Fruit fly (Drosophila melanogaster) whole organism, embryonic: ENCODE measurements around the gene Naxd.

Experiments
- Antp ChIP-seq: fragments of 200-800 bp; sonication (Bioruptor generic); optimal IDR thresholded peaks from 3 replicates; lab custom pipeline; 2016; ENCODE audit warnings: missing biosample characterization, missing genetic modification characterization
- CG10267 ChIP-seq: fragments of 200-800 bp; sonication (Bioruptor generic); optimal IDR thresholded peaks from 2 replicates; lab custom pipeline; 2018; ENCODE audit warnings: missing biosample characterization, mild to moderate bottlenecking, missing genetic modification characterization, moderate library complexity
- CG10366 ChIP-seq: fragments of 200-800 bp; sonication (Bioruptor generic); IDR thresholded peaks from 2 replicates; pipeline ENCODE4 v1.3.6; 2022; ENCODE audit warnings: missing biosample characterization, missing genetic modification characterization
- CG10431 ChIP-seq: fragments of 200-800 bp; sonication (Bioruptor generic); optimal IDR thresholded peaks from 3 replicates; lab custom pipeline; 2018; ENCODE audit warnings: missing biosample characterization, mild to moderate bottlenecking, missing genetic modification characterization
- CG11247 ChIP-seq: fragments of 200-800 bp; sonication (Bioruptor generic); IDR thresholded peaks from 2 replicates; pipeline ENCODE4 v1.3.6; 2022; ENCODE audit warnings: missing biosample characterization, missing genetic modification characterization
- CG11723 ChIP-seq: fragments of 200-800 bp; sonication (Bioruptor generic); optimal IDR thresholded peaks from 2 replicates; lab custom pipeline; 2017; ENCODE audit warnings: missing biosample characterization, mild to moderate bottlenecking, missing genetic modification characterization
- CG12659 ChIP-seq: fragments of 200-800 bp; sonication (Bioruptor generic); optimal IDR thresholded peaks from 3 replicates; lab custom pipeline; 2017; ENCODE audit warnings: mild to moderate bottlenecking, missing biosample characterization, missing genetic modification reagents, missing genetic modification characterization
- CG13123 ChIP-seq: fragments of 200-800 bp; sonication (Bioruptor generic); optimal IDR thresholded peaks from 2 replicates; lab custom pipeline; 2016; ENCODE audit warnings: missing biosample characterization, missing genetic modification characterization
- CG14965 ChIP-seq: fragments of 200-800 bp; sonication (Bioruptor generic); optimal IDR thresholded peaks from 2 replicates; lab custom pipeline; 2016; ENCODE audit warnings: missing biosample characterization, missing genetic modification characterization, borderline replicate concordance
- CG18476 ChIP-seq: fragments of 200-800 bp; sonication (Bioruptor generic); optimal IDR thresholded peaks from 2 replicates; lab custom pipeline; 2016; ENCODE audit warnings: missing biosample characterization, mild to moderate bottlenecking, missing genetic modification characterization
- CG18764 ChIP-seq: fragments of 200-800 bp; sonication (Bioruptor generic); optimal IDR thresholded peaks from 3 replicates; lab custom pipeline; 2016; ENCODE audit warnings: missing biosample characterization, missing genetic modification characterization
- CG2712 ChIP-seq: fragments of 200-800 bp; optimal IDR thresholded peaks from 3 replicates; lab custom pipeline; 2019; ENCODE audit warnings: missing biosample characterization, mild to moderate bottlenecking, missing genetic modification characterization, moderate library complexity
- CG33557 ChIP-seq: fragments of 200-800 bp; sonication (Bioruptor generic); optimal IDR thresholded peaks from 2 replicates; lab custom pipeline; 2019; ENCODE audit warnings: missing biosample characterization, mild to moderate bottlenecking, missing genetic modification characterization, moderate library complexity
- CG4360 ChIP-seq: fragments of 200-800 bp; sonication (Bioruptor generic); IDR thresholded peaks from 2 replicates; pipeline ENCODE4 v1.3.6; 2022; ENCODE audit warnings: missing biosample characterization, missing genetic modification characterization
- CG4617 ChIP-seq: fragments of 200-800 bp; sonication (Bioruptor generic); optimal IDR thresholded peaks from 3 replicates; lab custom pipeline; 2016; ENCODE audit warnings: missing biosample characterization, missing genetic modification characterization, borderline replicate concordance
- CG4707 ChIP-seq: fragments of 200-800 bp; sonication (Bioruptor generic); optimal IDR thresholded peaks from 2 replicates; lab custom pipeline; 2018; ENCODE audit warnings: missing biosample characterization, mild to moderate bottlenecking, missing genetic modification characterization, moderate library complexity
- CG4820 ChIP-seq: fragments of 200-800 bp; sonication (Bioruptor generic); optimal IDR thresholded peaks from 3 replicates; lab custom pipeline; 2016; ENCODE audit warnings: missing biosample characterization, missing genetic modification characterization
- CG6654 ChIP-seq: fragments of 200-800 bp; sonication (Bioruptor generic); optimal IDR thresholded peaks from 2 replicates; lab custom pipeline; 2017; ENCODE audit warnings: missing biosample characterization, mild to moderate bottlenecking, missing genetic modification characterization
- CG8359 ChIP-seq: fragments of 200-800 bp; sonication (Bioruptor generic); optimal IDR thresholded peaks from 2 replicates; lab custom pipeline; 2017; ENCODE audit warnings: missing biosample characterization, mild to moderate bottlenecking, missing genetic modification characterization, borderline replicate concordance
- D19B ChIP-seq: fragments of 200-800 bp; sonication (Bioruptor generic); optimal IDR thresholded peaks from 2 replicates; lab custom pipeline; 2017; ENCODE audit warnings: missing biosample characterization, mild to moderate bottlenecking, missing genetic modification characterization
- Dref ChIP-seq: fragments of 200-800 bp; sonication (Bioruptor generic); IDR thresholded peaks from 2 replicates; pipeline ENCODE4 v1.3.6; 2022; ENCODE audit warnings: missing biosample characterization, missing genetic modification characterization
- E2f1 ChIP-seq: fragments of 200-800 bp; sonication (Bioruptor generic); IDR thresholded peaks from 2 replicates; pipeline ENCODE4 v1.3.6; 2022; ENCODE audit warnings: missing biosample characterization, missing genetic modification characterization
- ERR ChIP-seq: fragments of 200-800 bp; sonication (Bioruptor generic); optimal IDR thresholded peaks from 2 replicates; lab custom pipeline; 2016; ENCODE audit warnings: missing biosample characterization, missing genetic modification characterization
- Elba2 ChIP-seq: fragments of 200-800 bp; sonication (Bioruptor generic); optimal IDR thresholded peaks from 3 replicates; lab custom pipeline; 2016; ENCODE audit warnings: missing biosample characterization, missing genetic modification characterization
- Ets65A ChIP-seq: fragments of 200-800 bp; sonication (Bioruptor generic); peaks from one replicate; lab custom pipeline; 2016; ENCODE audit warnings: missing biosample characterization, missing genetic modification characterization
- Ets97D ChIP-seq: fragments of 200-800 bp; sonication (Bioruptor generic); optimal IDR thresholded peaks from 3 replicates; lab custom pipeline; 2016; ENCODE audit warnings: missing biosample characterization, missing genetic modification characterization
- GATAe ChIP-seq: fragments of 200-800 bp; sonication (Bioruptor generic); conservative IDR thresholded peaks from 2 replicates; pipeline ENCODE4 v1.3.6; 2022; ENCODE audit warnings: missing biosample characterization, missing genetic modification characterization
- H15 ChIP-seq: fragments of 200-800 bp; sonication (Bioruptor generic); IDR thresholded peaks from 3 replicates; pipeline ENCODE4 v1.3.6; 2022; ENCODE audit warnings: missing biosample characterization, missing genetic modification characterization
- HLHmδ ChIP-seq: fragments of 200-800 bp; sonication (Bioruptor generic); optimal IDR thresholded peaks from 2 replicates; lab custom pipeline; 2018; ENCODE audit warnings: missing biosample characterization, mild to moderate bottlenecking, missing genetic modification characterization, moderate library complexity
- Hr39 ChIP-seq: fragments of >200 bp; optimal IDR thresholded peaks from 2 replicates; lab custom pipeline; 2017
- MTF-1 ChIP-seq: fragments of 200-800 bp; sonication (Bioruptor generic); optimal IDR thresholded peaks from 2 replicates; lab custom pipeline; 2018; ENCODE audit warnings: missing biosample characterization, mild to moderate bottlenecking, missing genetic modification characterization, borderline replicate concordance
- Oaz ChIP-seq: fragments of 200-800 bp; sonication (Bioruptor generic); IDR thresholded peaks from 2 replicates; pipeline ENCODE4 v1.3.6; 2022; ENCODE audit warnings: missing biosample characterization, missing genetic modification characterization
- Oli ChIP-seq: fragments of 200-800 bp; sonication (Bioruptor generic); optimal IDR thresholded peaks from 2 replicates; lab custom pipeline; 2018; ENCODE audit warnings: missing biosample characterization, mild to moderate bottlenecking, missing genetic modification characterization, moderate library complexity
- Opbp ChIP-seq: fragments of 200-800 bp; sonication (Bioruptor generic); IDR thresholded peaks from 3 replicates; pipeline ENCODE4 v1.3.6; 2022; ENCODE audit warnings: missing biosample characterization, missing genetic modification characterization; ENCODE audit not compliant: partially characterized antibody
- Poxn ChIP-seq: fragments of 200-800 bp; sonication (Bioruptor generic); IDR thresholded peaks from 2 replicates; pipeline ENCODE4 v1.3.6; 2022; ENCODE audit warnings: missing biosample characterization, missing genetic modification characterization
- Six4 ChIP-seq: fragments of 200-800 bp; sonication (Bioruptor generic); optimal IDR thresholded peaks from 2 replicates; lab custom pipeline; 2016; ENCODE audit warnings: missing biosample characterization, missing genetic modification characterization
- Vsx1 ChIP-seq: fragments of 200-800 bp; sonication (Bioruptor generic); optimal IDR thresholded peaks from 2 replicates; lab custom pipeline; 2017; ENCODE audit warnings: missing biosample characterization, mild to moderate bottlenecking, missing genetic modification characterization, missing genetic modification reagents
- YL-1 ChIP-seq: fragments of 200-800 bp; sonication (Bioruptor generic); optimal IDR thresholded peaks from 3 replicates; lab custom pipeline; 2017; ENCODE audit warnings: missing biosample characterization, mild to moderate bottlenecking, missing genetic modification characterization
- ab ChIP-seq: fragments of 200-800 bp; sonication (Bioruptor generic); optimal IDR thresholded peaks from 2 replicates; lab custom pipeline; 2016; ENCODE audit warnings: missing biosample characterization, missing genetic modification characterization
- cas ChIP-seq: fragments of 200-800 bp; sonication (Bioruptor generic); IDR thresholded peaks from 2 replicates; pipeline ENCODE4 v1.3.6; 2022; ENCODE audit warnings: missing biosample characterization, missing genetic modification characterization
- ci ChIP-seq: fragments of 200-800 bp; sonication (Bioruptor generic); IDR thresholded peaks from 3 replicates; pipeline ENCODE4 v1.3.6; 2022; ENCODE audit warnings: missing biosample characterization, missing genetic modification characterization
- dmrt11E ChIP-seq: fragments of 200-800 bp; sonication (Bioruptor generic); optimal IDR thresholded peaks from 3 replicates; lab custom pipeline; 2018; ENCODE audit warnings: missing biosample characterization, mild to moderate bottlenecking, missing genetic modification characterization, moderate library complexity
- ewg ChIP-seq: fragments of 200-800 bp; sonication (Bioruptor generic); optimal IDR thresholded peaks from 3 replicates; lab custom pipeline; 2017; ENCODE audit warnings: mild to moderate bottlenecking, missing biosample characterization, missing genetic modification reagents, missing genetic modification characterization
- gsb-n ChIP-seq: fragments of 200-800 bp; sonication (Bioruptor generic); optimal IDR thresholded peaks from 3 replicates; lab custom pipeline; 2018; ENCODE audit warnings: missing biosample characterization, mild to moderate bottlenecking, missing genetic modification characterization
- hkb ChIP-seq, 2 experiments: fragments of 200-800 bp in 1 of 2; fragments of >200 bp in 1 of 2; sonication (Bioruptor generic) in 1 of 2; IDR thresholded peaks in 1 of 2; optimal IDR thresholded peaks in 1 of 2; 2 replicates each; pipeline versions ENCODE4 v1.3.6 to Lab custom; 2017 to 2022; ENCODE audit warnings: missing biosample characterization in 1 of 2, missing genetic modification characterization in 1 of 2
- odd ChIP-seq: fragments of 200-800 bp; sonication (Bioruptor generic); optimal IDR thresholded peaks from 2 replicates; lab custom pipeline; 2017; ENCODE audit warnings: missing biosample characterization, mild to moderate bottlenecking, missing genetic modification characterization
- pum ChIP-seq: fragments of 200-800 bp; sonication (Bioruptor generic); optimal IDR thresholded peaks from 2 replicates; lab custom pipeline; 2016; ENCODE audit warnings: missing biosample characterization, missing genetic modification characterization
- sqz ChIP-seq: fragments of 200-800 bp; sonication (Bioruptor generic); optimal IDR thresholded peaks from 3 replicates; lab custom pipeline; 2018; ENCODE audit warnings: missing biosample characterization, mild to moderate bottlenecking, missing genetic modification characterization
- vfl ChIP-seq: fragments of 200-800 bp; sonication (Bioruptor generic); optimal IDR thresholded peaks from 2 replicates; lab custom pipeline; 2016; ENCODE audit warnings: missing biosample characterization, missing genetic modification characterization

The Naxd gene

DNA sequence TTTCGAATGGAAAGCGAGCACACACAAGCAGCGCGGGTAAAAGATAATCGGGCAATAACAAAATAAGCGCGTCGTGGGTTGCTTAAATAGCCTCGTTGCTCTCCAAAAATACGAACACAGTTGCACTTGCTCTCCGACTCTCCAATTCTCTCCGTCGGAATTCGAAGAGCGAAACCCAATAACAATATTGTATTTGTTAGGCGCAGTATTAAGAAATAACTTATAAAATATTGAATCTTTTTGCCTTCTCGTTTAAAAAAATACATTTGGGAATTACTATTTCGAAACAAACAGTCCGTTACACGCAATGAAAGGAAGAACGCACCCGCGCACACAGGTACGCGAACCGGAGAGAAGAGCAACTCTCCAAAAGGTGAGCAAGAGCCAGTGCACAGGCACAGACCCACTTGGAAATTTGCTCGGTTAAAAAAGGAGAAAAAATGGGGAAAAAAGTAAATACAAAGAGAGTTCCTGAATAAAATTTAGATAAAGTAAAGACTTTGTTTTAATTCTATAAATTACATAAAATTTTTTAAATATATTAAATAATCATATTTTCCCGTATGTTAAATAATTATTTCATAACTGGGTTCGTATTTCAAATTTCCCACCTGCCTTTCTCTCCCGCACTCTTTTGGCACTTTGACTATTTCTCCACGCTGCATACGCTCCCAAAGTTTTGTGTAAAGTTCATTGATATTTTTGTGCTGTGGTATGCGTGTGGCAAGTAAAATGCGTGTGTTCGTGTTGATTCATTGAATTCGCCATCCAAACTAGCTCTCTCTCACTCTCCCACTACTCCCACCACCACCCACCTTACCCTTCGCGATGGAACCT is 10.9 kb downstream of the Naxd start, which contains the start of gene Mkp3 (continued):
- TF ChIP-seq Opbp (GFP tag; lab: Robert Waterston, UW), result no peak
- no peak for TF ChIP-seq ab
- peak; percentile 55 for TF ChIP-seq GATAe (GFP tag; lab: Robert Waterston, UW)
- peak; percentile 82 for TF ChIP-seq ci (GFP tag; lab: Robert Waterston, UW)
- peak; percentile 9 for TF ChIP-seq CG13123 (GFP tag; lab: Kevin White, UChicago)
- TF ChIP-seq sqz (GFP tag; lab: Kevin White, UChicago), result peak; percentile 71
- peak; percentile 87 for TF ChIP-seq gsb-n (tag; lab: Kevin White, UChicago)
- no peak for TF ChIP-seq ERR (GFP tag; lab: Kevin White, UChicago)
- TF ChIP-seq CG8359 (GFP tag; lab: Kevin White, UChicago), result peak; percentile 49
- TF ChIP-seq D19B, result peak; percentile 82
- no peak for TF ChIP-seq HLHmδ
- TF ChIP-seq CG12659, result peak; percentile 95
- TF ChIP-seq Ets97D (GFP tag; lab: Kevin White, UChicago), result no peak
- TF ChIP-seq Oli (tag; lab: Kevin White, UChicago), result peak; percentile 90
- TF ChIP-seq CG2712 (tag; lab: Kevin White, UChicago), result peak; percentile 91
- no peak for TF ChIP-seq Dref (GFP tag; lab: Robert Waterston, UW)
- no peak for TF ChIP-seq CG14965 (GFP tag; lab: Kevin White, UChicago)
- TF ChIP-seq pum (GFP tag; lab: Kevin White, UChicago), result peak; percentile 8
- TF ChIP-seq CG10366, result peak; percentile 85
- peak; percentile 76 for TF ChIP-seq H15
- TF ChIP-seq CG4707 (GFP tag; lab: Kevin White, UChicago), result peak; percentile 56
- TF ChIP-seq CG6654 (GFP tag; lab: Kevin White, UChicago), result peak; percentile 69
- no peak for TF ChIP-seq Elba2 (GFP tag; lab: Kevin White, UChicago)
- peak; percentile 65 for TF ChIP-seq MTF-1 (GFP tag; lab: Kevin White, UChicago)
- TF ChIP-seq Oaz (GFP tag; lab: Robert Waterston, UW), result peak; percentile 83
- peak; percentile 65 for TF ChIP-seq Poxn (GFP tag; lab: Robert Waterston, UW)
- peak; percentile 59 for TF ChIP-seq YL-1 (GFP tag; lab: Kevin White, UChicago)
- TF ChIP-seq Hr39, result no peak
- TF ChIP-seq odd (GFP tag; lab: Kevin White, UChicago), result peak; percentile 86
- peak; percentile 42 for TF ChIP-seq CG4360 (GFP tag; lab: Robert Waterston, UW)
- TF ChIP-seq cas, result peak; percentile 43; the same call in 1 of the 2 replicates
- TF ChIP-seq E2f1 (GFP tag; lab: Robert Waterston, UW), result peak; percentile 89
- peak; percentile 82 for TF ChIP-seq CG11247
- TF ChIP-seq CG11723, result peak; percentile 77
- TF ChIP-seq Antp (GFP tag; lab: Kevin White, UChicago), result peak; percentile 6
- peak; percentile 63 for TF ChIP-seq CG4820 (GFP tag; lab: Kevin White, UChicago)
- TF ChIP-seq CG18764, result peak; percentile 72
- TF ChIP-seq Ets65A (GFP tag; lab: Kevin White, UChicago), result peak; percentile 43
- peak; percentile 70 for TF ChIP-seq CG33557 (GFP tag; lab: Kevin White, UChicago)
- peak; percentile 78 for TF ChIP-seq Six4 (GFP tag; lab: Kevin White, UChicago)
- TF ChIP-seq CG10431 (GFP tag; lab: Kevin White, UChicago), result peak; percentile 58
- TF ChIP-seq CG10267, result peak; percentile 82
- no peak for TF ChIP-seq hkb (optimal IDR thresholded peaks at IDR 0.05; lab: Kevin White, UChicago)
- peak; percentile 95 for TF ChIP-seq hkb (GFP tag; IDR thresholded peaks at IDR 0.05; lab: Robert Waterston, UW)
- TF ChIP-seq dmrt11E, result peak; percentile 61
- TF ChIP-seq vfl, result peak; percentile 11
- peak; percentile 63 for TF ChIP-seq CG18476 (GFP tag; lab: Kevin White, UChicago)
- peak; percentile 51 for TF ChIP-seq ewg (GFP tag; lab: Kevin White, UChicago)
- peak; percentile 6 for TF ChIP-seq CG4617 (GFP tag; lab: Kevin White, UChicago)
- peak; percentile 83 for TF ChIP-seq Vsx1 (GFP tag; lab: Kevin White, UChicago)
